Worm (Caenorhabditis elegans) whole organism, early embryonic: Measurements from ENCODE around the gene ZK813.4.

Source experiments
- B0310.2 ChIP-seq: sonication (generic microtip); optimal IDR thresholded peaks from 2 replicates; lab custom pipeline; 2016; ENCODE audit warnings: mild to moderate bottlenecking, missing genetic modification characterization, missing compliant biosample characterization
- F13C5.2 ChIP-seq: sonication (generic microtip); optimal IDR thresholded peaks from 2 replicates; lab custom pipeline; 2017; ENCODE audit warnings: mild to moderate bottlenecking, missing genetic modification characterization, inconsistent platforms, missing compliant biosample characterization
- aly-1 ChIP-seq: sonication (generic microtip); optimal IDR thresholded peaks from 2 replicates; lab custom pipeline; 2016; ENCODE audit warnings: missing genetic modification characterization, missing compliant biosample characterization
- ama-1 ChIP-seq: fragments of 150-350 bp; optimal IDR thresholded peaks from 2 replicates; lab custom pipeline; 2014
- ceh-13 ChIP-seq: fragments of 200-800 bp; sonication (Bioruptor generic); optimal IDR thresholded peaks from 2 replicates; lab custom pipeline; 2018; ENCODE audit warnings: mild to moderate bottlenecking, missing genetic modification characterization, missing compliant biosample characterization
- ceh-36 ChIP-seq: sonication (generic microtip); optimal IDR thresholded peaks from 2 replicates; lab custom pipeline; 2016; ENCODE audit warnings: missing genetic modification characterization, inconsistent platforms, missing compliant biosample characterization
- ets-7 ChIP-seq: sonication (generic microtip); optimal IDR thresholded peaks from 2 replicates; lab custom pipeline; 2016; ENCODE audit warnings: missing genotype, missing genetic modification characterization, missing compliant biosample characterization
- flt-1 ChIP-seq: fragments of 200-800 bp; sonication (Bioruptor generic); IDR thresholded peaks from 2 replicates; pipeline ENCODE4 v1.3.6; 2022; ENCODE audit warnings: missing genetic modification characterization, missing compliant biosample characterization
- hmbx-1 ChIP-seq: sonication (generic microtip); optimal IDR thresholded peaks from 2 replicates; lab custom pipeline; 2016; ENCODE audit warnings: mild to moderate bottlenecking, missing genetic modification characterization, missing compliant biosample characterization
- hmg-4 ChIP-seq: fragments of 200-800 bp; sonication (Bioruptor generic); optimal IDR thresholded peaks from 2 replicates; lab custom pipeline; 2018; ENCODE audit warnings: mild to moderate bottlenecking, missing genetic modification characterization, missing compliant biosample characterization
- hnd-1 ChIP-seq: sonication (generic microtip); optimal IDR thresholded peaks from 2 replicates; lab custom pipeline; 2016; ENCODE audit warnings: missing genetic modification characterization, missing compliant biosample characterization
- pes-1 ChIP-seq: fragments of 200-800 bp; sonication (Bioruptor generic); IDR thresholded peaks from 2 replicates; pipeline ENCODE4 v1.3.6; 2022; ENCODE audit warnings: missing genetic modification reagents, missing genetic modification characterization, missing compliant biosample characterization
- scrt-1 ChIP-seq: fragments of 200-800 bp; sonication (Bioruptor generic); IDR thresholded peaks from 2 replicates; pipeline ENCODE4 v1.3.6; 2022; ENCODE audit warnings: missing genetic modification characterization, missing compliant biosample characterization
- sea-1 ChIP-seq: fragments of 200-800 bp; sonication (Bioruptor generic); conservative IDR thresholded peaks from 2 replicates; pipeline ENCODE4 v1.3.6; 2022; ENCODE audit warnings: missing genetic modification characterization, missing compliant biosample characterization
- tbx-11 ChIP-seq: fragments of 200-800 bp; sonication (Bioruptor generic); IDR thresholded peaks from 2 replicates; pipeline ENCODE4 v1.3.6; 2022; ENCODE audit warnings: missing genetic modification characterization, missing compliant biosample characterization
- tbx-37 ChIP-seq: fragments of 200-800 bp; sonication (Bioruptor generic); conservative IDR thresholded peaks from 2 replicates; pipeline ENCODE4 v1.3.6; 2022; ENCODE audit warnings: missing genetic modification reagents, missing genetic modification characterization, missing compliant biosample characterization
- tra-4 ChIP-seq: sonication (generic microtip); optimal IDR thresholded peaks from 2 replicates; lab custom pipeline; 2017; ENCODE audit warnings: missing genetic modification characterization, missing compliant biosample characterization

The ZK813.4 gene

ce11 chrX:3379114-3379513, 50.8 kb downstream of the ZK813.4 start, which contains the start of gene sorf-1:
Gene sorf-1, minus strand, starts transcription at chrX:3379248.
- no peak for TF ChIP-seq sea-1 (GFP tag; lab: Robert Waterston, UW)
- no peak for TF ChIP-seq flt-1 (GFP tag; lab: Robert Waterston, UW)
- TF ChIP-seq hmbx-1: no peak
- no peak for TF ChIP-seq ceh-36 (tag; lab: Kevin White, UChicago)
- no peak for TF ChIP-seq scrt-1 (GFP tag; lab: Robert Waterston, UW)
- no peak for TF ChIP-seq ama-1
- TF ChIP-seq tbx-11: no peak
- no peak for TF ChIP-seq aly-1
- TF ChIP-seq hmg-4 (GFP tag; lab: Kevin White, UChicago): no peak
- no peak for TF ChIP-seq ceh-13 (GFP tag; lab: Kevin White, UChicago)
- no peak for TF ChIP-seq tra-4 (tag; lab: Kevin White, UChicago)
- no peak for TF ChIP-seq B0310.2 (tag; lab: Kevin White, UChicago)
- no peak for TF ChIP-seq hnd-1
- no peak for TF ChIP-seq F13C5.2 (tag; lab: Kevin White, UChicago)
- no peak for TF ChIP-seq ets-7 (tag; lab: Kevin White, UChicago)
- TF ChIP-seq tbx-37 (GFP tag; lab: Robert Waterston, UW): no peak
- no peak for TF ChIP-seq pes-1 (GFP tag; lab: Robert Waterston, UW)
